Fruit fly (Drosophila melanogaster) whole organism, embryonic: Measurements from ENCODE around the gene st.
A peak's percentile ranks its signal among the peaks of the same experiment; 100 is the strongest.

Experiments
- CG8478 ChIP-seq: fragments of >200 bp; optimal IDR thresholded peaks from 2 replicates; lab custom pipeline; 2018
- Xrp1 ChIP-seq: fragments of 200-800 bp; sonication (Bioruptor generic); IDR thresholded peaks from 2 replicates; pipeline ENCODE4 v1.3.6; 2022; ENCODE audit warnings: missing biosample characterization, missing genetic modification characterization
- crol ChIP-seq: fragments of 200-800 bp; sonication (Bioruptor generic); IDR thresholded peaks from 2 replicates; pipeline ENCODE4 v1.3.6; 2022; ENCODE audit warnings: missing biosample characterization, missing genetic modification characterization

DNA sequence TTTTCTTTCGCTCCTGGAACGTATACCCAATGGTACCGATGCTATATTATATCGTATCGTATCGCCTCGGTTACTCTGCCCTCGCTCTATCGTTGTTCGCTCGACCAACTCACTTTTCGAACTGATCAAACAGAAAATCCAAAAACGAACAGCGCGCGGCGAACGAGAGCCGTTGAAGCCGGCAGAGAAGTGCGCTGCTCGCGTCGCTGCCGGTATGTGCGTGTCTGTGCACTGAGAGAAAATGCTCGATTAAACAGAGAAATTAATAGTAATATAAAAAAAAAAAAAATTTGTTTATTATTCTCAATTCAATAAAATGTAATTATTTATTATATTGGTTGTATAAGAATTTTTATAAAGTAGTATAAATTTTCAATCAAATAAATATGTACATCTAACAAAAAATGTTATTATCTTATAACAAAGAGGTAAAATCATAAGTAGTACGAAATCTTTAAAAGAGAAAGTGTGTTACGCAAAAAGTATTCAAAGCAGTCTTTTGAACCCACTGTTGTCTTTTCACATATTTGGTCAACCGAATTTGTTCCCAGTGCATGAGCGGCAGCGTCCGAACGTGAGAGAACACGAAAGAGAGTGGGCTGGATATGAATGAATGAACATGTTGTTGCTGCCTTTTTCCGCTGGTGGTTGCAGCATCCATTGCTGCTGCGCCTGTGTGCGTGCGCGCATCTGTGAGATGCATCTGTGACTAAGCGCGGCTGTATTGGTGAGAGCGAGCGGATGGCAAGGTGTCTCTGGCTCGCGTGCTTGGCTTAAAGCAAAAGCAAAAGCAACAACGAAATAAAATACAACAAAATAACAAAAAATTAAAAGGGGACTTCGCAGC is 13.7 kb upstream of the st start, which contains the start of gene aos:
- TF ChIP-seq CG8478, result no peak
- peak; percentile 93 for TF ChIP-seq Xrp1 (GFP tag; lab: Robert Waterston, UW)
- TF ChIP-seq crol (GFP tag; lab: Robert Waterston, UW), result no peak
